Worm (Caenorhabditis elegans): ENCODE measurements around the gene tag-325.
A peak's percentile ranks its signal among the peaks of the same experiment; 100 is the strongest.

tag-325 gene

DNA sequence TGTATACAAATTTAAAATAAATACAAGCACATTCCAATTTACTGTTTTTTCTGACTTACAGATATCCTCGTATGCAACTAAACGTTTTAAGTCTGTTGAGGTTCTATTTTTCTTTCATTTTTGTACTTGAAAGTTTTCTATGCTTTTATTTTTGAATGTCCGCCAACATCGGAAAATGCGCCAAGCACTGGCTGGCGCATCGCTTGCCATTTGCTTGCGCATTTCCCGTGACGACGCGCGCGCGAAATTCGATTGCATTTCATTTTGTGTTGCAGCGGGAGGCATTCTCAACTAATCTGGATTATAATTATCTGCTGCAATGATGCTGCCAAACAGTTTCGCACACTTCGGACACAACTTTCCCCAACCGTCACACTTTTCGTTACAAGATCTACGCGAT, 39.7 kb upstream of the tag-325 start, which contains the start of gene fbxl-2 (continued):
- peak; percentile 92 for TF ChIP-seq zfh-2 (GFP tag; conservative IDR thresholded peaks at IDR 0.05)
- TF ChIP-seq lin-35 (GFP tag; optimal IDR thresholded peaks at IDR 0.05), result peak; percentile 91 to 99 (median 92)
- peak; percentile 59; the same call in 1 of the 2 replicates for TF ChIP-seq B0019.2 (GFP tag; conservative IDR thresholded peaks at IDR 0.05)
- TF ChIP-seq chd-7 (tag; optimal IDR thresholded peaks at IDR 0.05), result peak; percentile 71
- peak; percentile 70 for TF ChIP-seq somi-1 (GFP tag; optimal IDR thresholded peaks at IDR 0.05)
- TF ChIP-seq snpc-3.4 (tag; optimal IDR thresholded peaks at IDR 0.05), result peak; percentile 88
- peak; percentile 67; the same call in 1 of the 2 replicates for TF ChIP-seq attf-6 (GFP tag; IDR thresholded peaks at IDR 0.05)
- TF ChIP-seq rpc-1 (optimal IDR thresholded peaks at IDR 0.05), result no peak
- no peak for TF ChIP-seq rpc-1 (tag; optimal IDR thresholded peaks at IDR 0.05)

DNA sequence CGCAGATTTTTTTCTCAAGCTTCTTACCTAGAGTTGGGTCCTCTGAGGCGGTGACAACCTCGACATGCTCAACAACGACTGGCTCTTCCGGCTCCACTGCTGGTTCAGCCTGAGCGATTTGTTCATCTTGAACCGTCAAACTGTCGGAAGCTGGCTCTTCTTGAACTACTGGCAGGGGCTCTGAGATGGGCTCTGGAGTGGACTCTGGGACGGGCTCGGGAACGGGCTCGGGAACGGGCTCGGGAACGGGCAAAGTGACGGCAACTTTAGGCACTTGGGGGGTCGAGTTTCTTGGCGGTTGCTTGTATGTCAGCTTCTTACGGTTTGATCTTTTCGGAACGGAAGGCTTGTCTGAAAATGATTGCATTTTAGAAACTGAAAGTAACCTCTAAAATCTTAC, 33.8 kb upstream of the tag-325 start:
- no peak for TF ChIP-seq B0336.3 (GFP tag; IDR thresholded peaks at IDR 0.05)
- no peak for TF ChIP-seq ekl-4 (GFP tag; IDR thresholded peaks at IDR 0.05)
- TF ChIP-seq ceh-100 (GFP tag; IDR thresholded peaks at IDR 0.05), result no peak
- TF ChIP-seq snpc-1.3 (tag; optimal IDR thresholded peaks at IDR 0.05; ENCODE audit: insufficient read depth), result no peak
- TF ChIP-seq nhr-80 (tag; optimal IDR thresholded peaks at IDR 0.05), result no peak
- peak; percentile 81 for TF ChIP-seq zfh-2 (GFP tag; conservative IDR thresholded peaks at IDR 0.05)
- peak; percentile 41; the same call in 1 of the 2 replicates for TF ChIP-seq egrh-3 (GFP tag; IDR thresholded peaks at IDR 0.05)
- no peak for TF ChIP-seq F55B11.4 (tag; optimal IDR thresholded peaks at IDR 0.05; ENCODE audit: borderline replicate concordance, insufficient read depth)

DNA sequence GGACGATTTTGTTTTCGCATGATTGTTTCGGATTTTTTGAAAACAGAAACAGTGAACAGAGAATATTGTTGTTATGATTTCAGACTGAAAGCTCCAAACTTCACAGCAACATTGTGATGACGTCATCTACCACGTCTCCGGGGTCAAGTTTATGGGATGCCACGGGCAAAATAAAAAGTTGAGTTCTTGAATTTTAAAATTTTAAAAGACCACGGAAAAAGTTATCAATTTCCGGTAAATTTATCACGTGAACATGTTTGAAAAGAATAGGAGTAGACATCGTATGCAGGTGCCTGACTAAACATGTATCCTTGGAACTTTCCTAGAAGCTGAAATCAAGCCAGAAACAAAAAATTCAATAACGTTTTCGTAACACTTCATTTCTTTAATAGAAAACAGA, 33.1 kb upstream of the tag-325 start, which contains the start of gene B0393.4:
Gene B0393.4 (minus strand): TSS at position 101 of the 400 bp plus-strand sequence.
- TF ChIP-seq ztf-6 (GFP tag; IDR thresholded peaks at IDR 0.05) (no peak), atf-7 (tag; optimal IDR thresholded peaks at IDR 0.05) (no peak), F57A8.1 (GFP tag; optimal IDR thresholded peaks at IDR 0.05) (no peak)

- TF ChIP-seq Y53G8AR.9 (GFP tag; conservative IDR thresholded peaks at IDR 0.05) (no peak), unc-130 (GFP tag; optimal IDR thresholded peaks at IDR 0.05) (no peak), rcor-1 (GFP tag; IDR thresholded peaks at IDR 0.05) (no peak), Y67H2A.10 (GFP tag; conservative IDR thresholded peaks at IDR 0.05) (no peak), repo-1 (tag; optimal IDR thresholded peaks at IDR 0.05) (no peak), bed-2 (GFP tag; IDR thresholded peaks at IDR 0.05) (no peak)
These were observed 31.2 kb upstream of the tag-325 start, which contains the start of gene B0393.5 for ce11 chrIII:4765474-4765873. TSS of gene B0393.5 (plus strand) at chrIII:4765774.

- no peak for TF ChIP-seq F23B12.7 (tag; optimal IDR thresholded peaks at IDR 0.05; ENCODE audit: insufficient read depth)
These were observed 29.8 kb upstream of the tag-325 start for ce11 chrIII:4766842-4767241.

DNA sequence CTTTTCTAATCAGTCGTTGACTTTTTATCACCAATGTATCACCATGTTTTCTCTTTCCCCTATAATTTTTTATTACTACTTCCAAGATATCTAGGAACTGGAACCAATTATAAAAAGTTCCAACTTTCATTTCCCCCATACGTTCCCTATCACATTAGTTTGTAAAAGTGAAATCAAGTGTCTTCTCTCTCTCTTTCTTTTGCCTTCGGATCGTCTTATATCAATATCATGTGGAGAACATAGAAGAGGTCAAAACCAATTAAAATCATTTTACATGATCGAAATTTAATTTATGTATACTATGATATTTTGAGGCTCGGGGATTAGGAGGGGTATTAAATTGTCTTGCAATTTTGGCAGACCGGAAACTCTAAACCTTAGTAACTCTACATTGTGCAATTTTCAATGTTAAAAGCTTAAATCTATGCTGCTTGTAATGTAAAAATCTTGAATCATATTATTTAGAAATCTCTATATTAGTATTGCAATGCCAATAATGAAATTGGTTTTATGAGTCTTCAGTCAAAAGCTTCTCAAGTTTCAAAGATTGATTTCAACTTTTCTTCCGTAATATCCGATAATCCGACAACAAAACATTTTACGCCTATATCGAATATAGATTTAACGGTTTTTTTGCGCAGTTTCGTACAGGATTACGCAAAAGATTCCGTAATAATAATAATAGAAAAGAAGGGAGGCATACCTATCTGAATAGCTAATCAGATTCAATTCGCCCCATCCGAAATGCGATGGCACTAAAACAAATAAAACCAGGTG, 28.6 kb upstream of the tag-325 start:
- TF ChIP-seq nhr-179 (tag; optimal IDR thresholded peaks at IDR 0.05), result no peak
- no peak for TF ChIP-seq unc-130 (GFP tag; optimal IDR thresholded peaks at IDR 0.05)
- no peak for TF ChIP-seq him-1 (tag; optimal IDR thresholded peaks at IDR 0.05)
- TF ChIP-seq lin-40 (tag; optimal IDR thresholded peaks at IDR 0.05), result no peak
- TF ChIP-seq ceh-100 (GFP tag; IDR thresholded peaks at IDR 0.05), result no peak
- no peak for TF ChIP-seq Y53G8AR.9 (GFP tag; conservative IDR thresholded peaks at IDR 0.05)
- TF ChIP-seq F57A8.1 (GFP tag; optimal IDR thresholded peaks at IDR 0.05), result no peak
- TF ChIP-seq attf-5 (GFP tag; optimal IDR thresholded peaks at IDR 0.05), result no peak
- TF ChIP-seq sea-2 (GFP tag; IDR thresholded peaks at IDR 0.05), result no peak
- TF ChIP-seq D2030.7 (GFP tag; IDR thresholded peaks at IDR 0.05), result no peak
- no peak for TF ChIP-seq pha-4 (tag; optimal IDR thresholded peaks at IDR 0.05)
- TF ChIP-seq madf-3 (GFP tag; IDR thresholded peaks at IDR 0.05), result no peak
- no peak for TF ChIP-seq ets-4 (GFP tag; optimal IDR thresholded peaks at IDR 0.05)
- TF ChIP-seq pbrm-1 (GFP tag; IDR thresholded peaks at IDR 0.05), result no peak
- TF ChIP-seq hmg-1.2 (GFP tag; IDR thresholded peaks at IDR 0.05), result no peak

Data from whole organism, young adult.